Worm (Caenorhabditis elegans) whole organism, L3 larva: Measurements from ENCODE around the gene F13D11.3.

Experiments
- R02D3.7 ChIP-seq: fragments of 150-350 bp; optimal IDR thresholded peaks from 2 replicates; lab custom pipeline; 2014; ENCODE audit warnings: missing biosample characterization, missing genetic modification characterization
- ZK546.5 ChIP-seq: sonication (generic microtip); optimal IDR thresholded peaks from 2 replicates; lab custom pipeline; 2017; ENCODE audit warnings: missing biosample characterization, missing genetic modification characterization
- aly-2 ChIP-seq: fragments of 150-350 bp; optimal IDR thresholded peaks from 2 replicates; lab custom pipeline; 2014; ENCODE audit warnings: missing biosample characterization, missing genetic modification characterization
- ama-1 ChIP-seq: fragments of 150-350 bp; optimal IDR thresholded peaks from 2 replicates; lab custom pipeline; 2018
- ceh-16 ChIP-seq: sonication (generic microtip); optimal IDR thresholded peaks from 2 replicates; lab custom pipeline; 2017; ENCODE audit warnings: missing biosample characterization, missing genetic modification characterization
- ceh-28 ChIP-seq: fragments of 150-350 bp; optimal IDR thresholded peaks from 2 replicates; lab custom pipeline; 2014; ENCODE audit warnings: missing biosample characterization, missing genetic modification reagents, missing genetic modification characterization
- ceh-82 ChIP-seq: fragments of 150-350 bp; optimal IDR thresholded peaks from 2 replicates; lab custom pipeline; 2014; ENCODE audit warnings: missing biosample characterization, missing genetic modification characterization
- ceh-9 ChIP-seq: sonication (generic microtip); optimal IDR thresholded peaks from 2 replicates; lab custom pipeline; 2018; ENCODE audit warnings: missing biosample characterization, missing genetic modification characterization
- daf-12 ChIP-seq: fragments of 150-350 bp; optimal IDR thresholded peaks from 2 replicates; lab custom pipeline; 2014; ENCODE audit warnings: missing biosample characterization, missing genetic modification reagents, missing genetic modification characterization
- egl-27 ChIP-seq: sonication (generic microtip); optimal IDR thresholded peaks from 4 replicates; lab custom pipeline; 2017; ENCODE audit warnings: missing biosample characterization, missing genetic modification reagents, missing genetic modification characterization
- egl-5 ChIP-seq: fragments of 150-350 bp; optimal IDR thresholded peaks from 2 replicates; lab custom pipeline; 2017; ENCODE audit warnings: missing biosample characterization, missing genetic modification reagents, missing genetic modification characterization, inconsistent platforms
- elt-1 ChIP-seq: fragments of 150-350 bp; optimal IDR thresholded peaks from 2 replicates; lab custom pipeline; 2014; ENCODE audit warnings: missing biosample characterization, missing genetic modification characterization
- elt-2 ChIP-seq: sonication (generic microtip); optimal IDR thresholded peaks from 2 replicates; lab custom pipeline; 2016; ENCODE audit warnings: missing genetic modification reagents, mild to moderate bottlenecking, missing genetic modification characterization, missing compliant biosample characterization
- elt-3 ChIP-seq, 3 experiments: fragments of 150-350 bp in 1 of 3; sonication (generic microtip) in 2 of 3; optimal IDR thresholded peaks; 2 replicates in 2 of 3; 4 replicates in 1 of 3; lab custom pipeline; 2014 to 2017; ENCODE audit warnings: missing biosample characterization in 3 of 3, missing genetic modification characterization in 3 of 3
- eor-1 ChIP-seq, 2 experiments: fragments of 150-350 bp; optimal IDR thresholded peaks; 2 replicates each; lab custom pipeline; 2014 to 2018; ENCODE audit warnings: missing biosample characterization in 2 of 2, missing genetic modification characterization in 2 of 2
- fkh-10 ChIP-seq: sonication (generic microtip); optimal IDR thresholded peaks from 2 replicates; lab custom pipeline; 2017; ENCODE audit warnings: missing biosample characterization, missing genetic modification reagents, missing genetic modification characterization
- fkh-2 ChIP-seq: fragments of 150-350 bp; optimal IDR thresholded peaks from 2 replicates; lab custom pipeline; 2014; ENCODE audit warnings: missing biosample characterization, missing genetic modification reagents, missing genetic modification characterization
- fos-1 ChIP-seq: fragments of 150-350 bp; optimal IDR thresholded peaks from 2 replicates; lab custom pipeline; 2014; ENCODE audit warnings: missing biosample characterization, missing genetic modification characterization
- hmg-11 ChIP-seq: sonication (generic microtip); optimal IDR thresholded peaks from 2 replicates; lab custom pipeline; 2016; ENCODE audit warnings: missing genetic modification characterization, missing compliant biosample characterization
- jun-1 ChIP-seq: fragments of 150-350 bp; optimal IDR thresholded peaks from 2 replicates; lab custom pipeline; 2014; ENCODE audit warnings: missing biosample characterization, missing genetic modification reagents, missing genetic modification characterization
- lin-15B ChIP-seq: fragments of 150-350 bp; optimal IDR thresholded peaks from 2 replicates; lab custom pipeline; 2014; ENCODE audit warnings: missing biosample characterization, missing genetic modification characterization
- lin-39 ChIP-seq: fragments of 150-350 bp; optimal IDR thresholded peaks from 2 replicates; lab custom pipeline; 2018; ENCODE audit warnings: missing biosample characterization, missing genetic modification reagents, missing genetic modification characterization
- lsy-12 ChIP-seq: sonication (generic microtip); optimal IDR thresholded peaks from 2 replicates; lab custom pipeline; 2016; ENCODE audit warnings: mild to moderate bottlenecking, missing genetic modification characterization, missing compliant biosample characterization
- mdl-1 ChIP-seq: fragments of 150-350 bp; optimal IDR thresholded peaks from 2 replicates; lab custom pipeline; 2014; ENCODE audit warnings: missing biosample characterization, missing genetic modification characterization
- mml-1 ChIP-seq: fragments of 150-350 bp; sonication (generic microtip); optimal IDR thresholded peaks from 3 replicates; lab custom pipeline; 2014; ENCODE audit warnings: missing biosample characterization, missing genetic modification characterization
- nfya-1 ChIP-seq: sonication (generic microtip); optimal IDR thresholded peaks from 2 replicates; lab custom pipeline; 2017; ENCODE audit warnings: missing genetic modification characterization, mild to moderate bottlenecking, missing compliant biosample characterization, antibody characterized with exemption, moderate library complexity; ENCODE audit not compliant: insufficient read depth
- nhr-11 ChIP-seq: fragments of 150-350 bp; optimal IDR thresholded peaks from 2 replicates; lab custom pipeline; 2014; ENCODE audit warnings: missing biosample characterization, missing genetic modification characterization
- nhr-12 ChIP-seq: fragments of 150-350 bp; optimal IDR thresholded peaks from 2 replicates; lab custom pipeline; 2014; ENCODE audit warnings: missing biosample characterization, missing genetic modification characterization
- nhr-23 ChIP-seq: fragments of 150-350 bp; optimal IDR thresholded peaks from 2 replicates; lab custom pipeline; 2014; ENCODE audit warnings: missing biosample characterization, missing genetic modification reagents, missing genetic modification characterization
- nhr-237 ChIP-seq: fragments of 150-350 bp; optimal IDR thresholded peaks from 2 replicates; lab custom pipeline; 2014; ENCODE audit warnings: missing biosample characterization, missing genetic modification characterization
- nhr-25 ChIP-seq: sonication (generic microtip); optimal IDR thresholded peaks from 2 replicates; lab custom pipeline; 2017; ENCODE audit warnings: missing biosample characterization, missing genetic modification characterization
- nhr-28 ChIP-seq: fragments of 150-350 bp; optimal IDR thresholded peaks from 2 replicates; lab custom pipeline; 2014; ENCODE audit warnings: missing biosample characterization, missing genetic modification characterization
- nhr-43 ChIP-seq: sonication (generic microtip); optimal IDR thresholded peaks from 2 replicates; lab custom pipeline; 2016; ENCODE audit warnings: mild to moderate bottlenecking, missing genetic modification characterization, missing compliant biosample characterization; ENCODE audit not compliant: poor library complexity, severe bottlenecking
- nhr-67 ChIP-seq: fragments of 150-350 bp; optimal IDR thresholded peaks from 2 replicates; lab custom pipeline; 2014; ENCODE audit warnings: missing biosample characterization, missing genetic modification characterization
- nhr-76 ChIP-seq: fragments of 150-350 bp; sonication (generic microtip); optimal IDR thresholded peaks from 5 replicates; lab custom pipeline; 2014; ENCODE audit warnings: missing biosample characterization, missing genetic modification characterization
- nhr-77 ChIP-seq: fragments of 150-350 bp; optimal IDR thresholded peaks from 2 replicates; lab custom pipeline; 2014; ENCODE audit warnings: missing biosample characterization, missing genetic modification characterization
- pha-4 ChIP-seq: fragments of 150-350 bp; optimal IDR thresholded peaks from 2 replicates; lab custom pipeline; 2014; ENCODE audit warnings: missing biosample characterization, missing genetic modification reagents, missing genetic modification characterization
- pqm-1 ChIP-seq: fragments of 150-350 bp; optimal IDR thresholded peaks from 2 replicates; lab custom pipeline; 2017; ENCODE audit warnings: missing biosample characterization, missing genetic modification characterization, inconsistent platforms
- sea-2 ChIP-seq: fragments of 150-350 bp; sonication (generic microtip); optimal IDR thresholded peaks from 4 replicates; lab custom pipeline; 2014; ENCODE audit warnings: missing biosample characterization, missing genetic modification reagents, missing genetic modification characterization
- skn-1 ChIP-seq: fragments of 150-350 bp; optimal IDR thresholded peaks from 2 replicates; lab custom pipeline; 2014; ENCODE audit warnings: missing biosample characterization, missing genetic modification characterization
- snpc-4 ChIP-seq: fragments of 150-350 bp; optimal IDR thresholded peaks from 2 replicates; lab custom pipeline; 2014; ENCODE audit warnings: missing biosample characterization, missing genetic modification characterization
- tbx-2 ChIP-seq: sonication (generic microtip); optimal IDR thresholded peaks from 2 replicates; lab custom pipeline; 2016; ENCODE audit warnings: mild to moderate bottlenecking, missing genetic modification characterization, missing compliant biosample characterization
- unc-39 ChIP-seq: sonication (generic microtip); optimal IDR thresholded peaks from 4 replicates; lab custom pipeline; 2017; ENCODE audit warnings: missing biosample characterization, missing genetic modification characterization
- unc-62 ChIP-seq: fragments of 150-350 bp; sonication (generic microtip); optimal IDR thresholded peaks from 4 replicates; lab custom pipeline; 2014; ENCODE audit warnings: missing biosample characterization, missing genetic modification reagents, missing genetic modification characterization
- zag-1 ChIP-seq: fragments of 150-350 bp; optimal IDR thresholded peaks from 2 replicates; lab custom pipeline; 2014; ENCODE audit warnings: missing biosample characterization, missing genetic modification characterization
- ztf-11 ChIP-seq: fragments of 150-350 bp; optimal IDR thresholded peaks from 2 replicates; lab custom pipeline; 2014; ENCODE audit warnings: missing biosample characterization, missing genetic modification characterization
- ztf-4 ChIP-seq: fragments of 150-350 bp; optimal IDR thresholded peaks from 2 replicates; lab custom pipeline; 2014; ENCODE audit warnings: missing biosample characterization, missing genetic modification characterization

The F13D11.3 gene

ce11 chrX:5847268-5847667, 41.5 kb upstream of the F13D11.3 start:
- TF ChIP-seq nfya-1 (tag; lab: Kevin White, UChicago) (peak; percentile 48), lin-39 (tag; lab: Kevin White, UChicago) (peak; percentile 78), fkh-10 (peak; percentile 21), hmg-11 (peak; percentile 21), ceh-28 (tag; lab: Kevin White, UChicago) (peak; percentile 6), tbx-2 (tag; lab: Kevin White, UChicago) (no peak), lsy-12 (tag; lab: Kevin White, UChicago) (no peak), ztf-11 (no peak), egl-5 (tag; lab: Kevin White, UChicago) (peak; percentile 21), elt-1 (tag; lab: Kevin White, UChicago) (no peak)

DNA sequence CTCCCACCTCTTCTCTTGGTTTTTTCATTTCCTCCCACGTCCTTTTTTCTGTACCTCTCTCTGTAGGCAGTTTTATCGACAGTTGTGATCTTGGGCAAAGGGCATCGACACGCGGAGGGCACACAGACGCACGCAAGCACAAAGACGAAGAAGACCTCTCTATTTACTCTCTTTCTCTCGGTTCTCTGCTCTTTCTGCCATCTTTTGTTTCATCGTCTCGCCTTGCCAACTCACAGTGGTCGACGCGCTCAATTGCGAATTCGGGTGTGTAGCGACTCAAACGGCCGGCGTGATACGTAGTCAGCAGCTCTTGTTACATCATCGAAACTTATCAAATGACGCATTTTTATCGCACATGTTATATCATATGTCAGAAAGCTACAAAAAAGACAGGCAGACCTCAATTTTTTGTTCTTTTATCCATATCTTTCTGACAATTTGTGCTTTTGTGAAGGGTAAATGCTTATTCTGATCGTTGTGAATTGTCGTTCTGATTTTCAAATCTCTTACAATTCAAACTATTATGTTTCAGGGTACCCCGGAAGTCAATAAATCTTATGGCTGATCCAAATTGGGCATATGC, 35.4 kb upstream of the F13D11.3 start, which contains the start of gene puf-9:
Gene puf-9, plus strand, starts transcription at position 533 of the 583 bp plus-strand sequence.
- TF ChIP-seq eor-1 (tag; optimal IDR thresholded peaks at IDR 0.05; lab: Kevin White, UChicago) (peak in 1 of 2 experiments; percentile 36), mml-1 (peak; percentile 36), fkh-10 (peak; percentile 97), nfya-1 (tag; lab: Kevin White, UChicago) (peak; percentile 98), ZK546.5 (tag; lab: Kevin White, UChicago) (peak; percentile 50), nhr-12 (no peak), pha-4 (tag; lab: Kevin White, UChicago) (peak; percentile 100), nhr-43 (tag; lab: Kevin White, UChicago) (peak; percentile 97), nhr-77 (tag; lab: Kevin White, UChicago) (peak; percentile 93), nhr-23 (peak; percentile 100), unc-39 (tag; lab: Kevin White, UChicago) (peak; percentile 7), sea-2 (GFP tag; lab: Kevin White, UChicago) (no peak), ama-1 (lab: Kevin White, UChicago) (peak; percentile 94), ceh-16 (tag; lab: Kevin White, UChicago) (peak; percentile 78), lin-39 (tag; lab: Kevin White, UChicago) (peak; percentile 98), egl-27 (peak; percentile 95), ceh-82 (tag; lab: Kevin White, UChicago) (peak; percentile 94), skn-1 (tag; lab: Kevin White, UChicago) (peak; percentile 97), fkh-2 (peak; percentile 62), aly-2 (tag; lab: Kevin White, UChicago) (no peak), ztf-4 (tag; lab: Kevin White, UChicago) (peak; percentile 94), nhr-237 (tag; lab: Kevin White, UChicago) (no peak), nhr-76 (peak; percentile 87), mdl-1 (tag; lab: Kevin White, UChicago) (peak; percentile 96), lsy-12 (tag; lab: Kevin White, UChicago) (peak; percentile 98), snpc-4 (tag; lab: Kevin White, UChicago) (peak; percentile 93), zag-1 (tag; lab: Kevin White, UChicago) (peak; percentile 74), nhr-28 (tag; lab: Kevin White, UChicago) (peak; percentile 87), hmg-11 (peak; percentile 93), nhr-67 (peak; percentile 32), unc-62 (peak; percentile 96), pqm-1 (peak; percentile 98), ceh-9 (tag; lab: Kevin White, UChicago) (no peak), elt-1 (tag; lab: Kevin White, UChicago) (peak; percentile 90), R02D3.7 (peak; percentile 90), elt-3 (tag; optimal IDR thresholded peaks at IDR 0.05; lab: Kevin White, UChicago) (peak in 2 of 3 experiments; percentile 95 to 99), nhr-25 (tag; lab: Kevin White, UChicago) (peak; percentile 100), jun-1 (tag; lab: Kevin White, UChicago) (peak; percentile 99), daf-12 (peak; percentile 78), fos-1 (tag; lab: Kevin White, UChicago) (peak; percentile 98), elt-2 (tag; lab: Kevin White, UChicago) (peak; percentile 99), ztf-11 (no peak), nhr-11 (peak; percentile 97), tbx-2 (tag; lab: Kevin White, UChicago) (peak; percentile 95), ceh-28 (tag; lab: Kevin White, UChicago) (peak; percentile 92), lin-15B (tag; lab: Kevin White, UChicago) (peak; percentile 99), egl-5 (tag; lab: Kevin White, UChicago) (peak; percentile 97)
